Worm (Caenorhabditis elegans) whole organism, young adult: ENCODE results near the gene F47G3.1.

Experiments
- F55B11.4 ChIP-seq: sonication (generic microtip); optimal IDR thresholded peaks from 2 replicates; lab custom pipeline; 2016; ENCODE audit warnings: missing compliant biosample characterization, missing genetic modification characterization, borderline replicate concordance; ENCODE audit not compliant: insufficient read depth
- T26A5.8 ChIP-seq: sonication (generic microtip); optimal IDR thresholded peaks from 2 replicates; lab custom pipeline; 2016; ENCODE audit warnings: missing genetic modification characterization, missing compliant biosample characterization
- athp-1 ChIP-seq: sonication (generic microtip); optimal IDR thresholded peaks from 2 replicates; lab custom pipeline; 2017; ENCODE audit warnings: mild to moderate bottlenecking, missing genetic modification characterization, missing compliant biosample characterization
- ceh-40 ChIP-seq: fragments of 200-800 bp; sonication (Bioruptor generic); IDR thresholded peaks from 2 replicates; pipeline ENCODE4 v1.3.6; 2022; ENCODE audit warnings: missing genetic modification characterization, missing compliant biosample characterization
- hmg-1.2 ChIP-seq: fragments of 200-800 bp; sonication (Bioruptor generic); IDR thresholded peaks from 2 replicates; pipeline ENCODE4 v1.3.6; 2022; ENCODE audit warnings: missing genetic modification reagents, missing genetic modification characterization, missing compliant biosample characterization

ce11 chrX:2422123-2422522 lies 36.6 kb downstream of the F47G3.1 start:
- TF ChIP-seq ceh-40 (GFP tag; lab: Robert Waterston, UW) (no peak), hmg-1.2 (GFP tag; lab: Robert Waterston, UW) (no peak), athp-1 (tag; lab: Kevin White, UChicago) (no peak), T26A5.8 (tag; lab: Kevin White, UChicago) (no peak), F55B11.4 (no peak)
